Worm (Caenorhabditis elegans): ENCODE data around the gene hlh-11.

hlh-11 gene

DNA sequence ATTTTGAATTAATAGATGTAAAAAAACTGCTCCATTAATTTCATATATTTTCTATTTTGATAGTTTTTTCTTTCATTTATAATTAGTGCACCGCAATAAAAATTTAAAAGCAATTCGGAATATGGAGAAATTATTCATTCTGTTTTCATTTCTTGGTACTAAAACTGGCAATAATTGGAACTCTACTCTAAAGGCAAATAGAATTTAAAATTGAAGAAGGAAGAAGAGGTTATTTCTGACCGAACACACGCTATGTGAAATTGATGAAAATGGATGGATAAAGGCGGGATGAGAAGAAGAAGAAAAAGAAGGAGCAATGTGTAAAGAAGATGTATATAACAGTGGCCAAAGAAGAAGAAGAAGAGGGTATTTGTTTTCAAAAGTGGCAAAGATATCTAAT is 36.3 kb upstream of the hlh-11 start:
- TF ChIP-seq ces-1 (GFP tag; optimal IDR thresholded peaks at IDR 0.05) (peak; percentile 89), ceh-39 (tag; optimal IDR thresholded peaks at IDR 0.05) (no peak)

DNA sequence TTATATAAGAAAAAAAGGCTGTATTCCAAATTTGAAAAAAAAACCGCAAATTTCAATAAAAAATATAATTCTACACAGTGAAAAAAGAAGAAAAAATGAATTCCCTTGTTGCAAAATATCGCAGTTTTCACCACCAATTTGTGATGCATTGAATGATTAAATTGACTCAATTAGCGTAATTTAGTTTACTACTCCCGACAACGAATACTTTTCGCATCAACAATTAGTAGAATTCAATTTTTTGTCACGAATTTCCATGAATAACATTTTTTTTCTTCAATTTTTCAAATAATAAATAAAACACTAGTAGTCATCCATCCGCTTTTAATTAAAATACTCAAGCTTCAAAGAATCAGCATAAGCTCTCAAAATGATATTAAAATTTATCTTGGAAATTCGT is 34.2 kb upstream of the hlh-11 start:
- TF ChIP-seq ces-1 (GFP tag; optimal IDR thresholded peaks at IDR 0.05), result peak; percentile 98
- TF ChIP-seq mls-2 (tag; optimal IDR thresholded peaks at IDR 0.05), result no peak
- TF ChIP-seq unc-62 (GFP tag; optimal IDR thresholded peaks at IDR 0.05), result no peak
- no peak for TF ChIP-seq ceh-83 (GFP tag; optimal IDR thresholded peaks at IDR 0.05)
- no peak for TF ChIP-seq elt-1 (tag; optimal IDR thresholded peaks at IDR 0.05; ENCODE audit: borderline replicate concordance, insufficient read depth)
- TF ChIP-seq zip-8 (tag; optimal IDR thresholded peaks at IDR 0.05), result no peak
- TF ChIP-seq sptf-1 (tag; optimal IDR thresholded peaks at IDR 0.05), result no peak
- no peak for TF ChIP-seq snpc-4 (tag; optimal IDR thresholded peaks at IDR 0.05)
- TF ChIP-seq sem-2 (GFP tag; optimal IDR thresholded peaks at IDR 0.05), result no peak

DNA sequence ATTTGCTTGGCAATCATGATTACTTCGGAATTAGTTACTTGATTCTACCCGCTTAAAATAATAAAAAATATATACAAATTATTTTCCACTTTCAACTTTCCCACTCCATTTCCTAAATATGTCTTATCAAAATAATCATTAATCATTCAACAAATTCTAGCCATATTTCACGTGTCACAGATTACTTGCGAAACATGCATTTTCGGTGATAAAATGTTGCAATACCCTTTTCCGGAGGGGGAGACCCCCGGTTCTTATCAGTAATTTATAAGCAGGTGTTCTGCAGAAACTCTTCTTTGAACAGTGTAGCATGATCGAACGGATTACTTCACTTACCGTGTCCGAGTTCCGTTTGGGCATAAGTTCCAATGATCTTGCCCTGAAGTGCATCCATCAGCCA is 29.3 kb upstream of the hlh-11 start:
- TF ChIP-seq nhr-237 (tag; optimal IDR thresholded peaks at IDR 0.05) (no peak), lsy-2 (tag; optimal IDR thresholded peaks at IDR 0.05) (no peak), snpc-4 (tag; optimal IDR thresholded peaks at IDR 0.05) (no peak), sptf-1 (tag; optimal IDR thresholded peaks at IDR 0.05) (no peak), elt-3 (tag; optimal IDR thresholded peaks at IDR 0.05) (no peak), pha-4 (tag; optimal IDR thresholded peaks at IDR 0.05) (no peak), bed-3 (GFP tag; optimal IDR thresholded peaks at IDR 0.05) (no peak), flh-1 (GFP tag; optimal IDR thresholded peaks at IDR 0.05) (no peak), cnd-1 (tag; optimal IDR thresholded peaks at IDR 0.05) (no peak), nhr-2 (tag; optimal IDR thresholded peaks at IDR 0.05) (no peak), mep-1 (tag; optimal IDR thresholded peaks at IDR 0.05) (no peak), ceh-39 (tag; optimal IDR thresholded peaks at IDR 0.05) (no peak), lin-13 (tag; optimal IDR thresholded peaks at IDR 0.05) (no peak), elt-1 (tag; optimal IDR thresholded peaks at IDR 0.05; ENCODE audit: borderline replicate concordance, insufficient read depth) (no peak), drap-1 (GFP tag; optimal IDR thresholded peaks at IDR 0.05) (no peak)

DNA sequence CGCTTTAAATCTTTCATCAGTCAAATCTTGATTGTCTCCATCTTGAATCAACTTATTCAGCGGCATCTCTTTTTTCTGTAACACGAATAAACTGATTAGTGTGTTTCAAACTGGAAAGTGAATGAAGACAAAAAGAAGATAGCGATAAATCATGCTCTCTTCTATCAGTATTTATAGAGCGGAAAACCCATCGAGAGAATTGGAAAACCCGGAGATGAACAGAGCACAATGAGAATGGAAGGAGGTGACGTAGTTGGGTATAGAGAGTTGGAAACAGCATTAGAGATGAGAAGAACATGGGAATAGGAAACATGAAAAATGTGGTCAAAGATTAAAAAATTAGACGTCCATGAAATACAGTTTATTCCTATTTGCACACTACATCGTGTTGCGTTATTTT is 27.4 kb upstream of the hlh-11 start, which contains the start of gene acox-1.5:
Gene acox-1.5, minus strand, starts transcription at position 75 of the 400 bp plus-strand sequence.
- TF ChIP-seq cnd-1 (tag; optimal IDR thresholded peaks at IDR 0.05) (no peak), zip-8 (tag; optimal IDR thresholded peaks at IDR 0.05) (no peak), lin-32 (GFP tag; optimal IDR thresholded peaks at IDR 0.05) (no peak), nhr-237 (tag; optimal IDR thresholded peaks at IDR 0.05) (no peak), ceh-83 (GFP tag; optimal IDR thresholded peaks at IDR 0.05) (no peak), sem-2 (GFP tag; optimal IDR thresholded peaks at IDR 0.05) (no peak), ztf-11 (tag; optimal IDR thresholded peaks at IDR 0.05) (no peak)

DNA sequence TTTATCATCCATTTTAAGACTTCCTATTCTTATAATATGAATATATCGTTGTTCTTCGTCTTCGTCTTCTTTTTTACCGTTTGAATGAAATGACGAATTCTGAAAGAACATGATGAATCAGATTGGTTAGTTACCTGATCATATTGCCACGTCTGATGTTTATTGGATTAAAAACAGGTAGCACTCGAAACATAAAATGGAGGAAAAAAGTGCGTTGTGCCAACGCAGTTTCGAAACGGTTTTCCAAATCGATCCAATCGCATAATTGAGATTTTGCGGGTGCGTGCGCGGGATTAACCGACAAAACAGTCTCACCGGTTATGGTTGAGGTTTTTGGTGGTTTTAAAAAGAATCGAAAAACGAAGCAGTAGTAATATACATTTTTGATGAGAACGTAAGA is 23.9 kb upstream of the hlh-11 start, which contains the start of gene rom-2:
Gene rom-2, minus strand, starts transcription at position 101 of the 400 bp plus-strand sequence.
- TF ChIP-seq unc-39 (tag; optimal IDR thresholded peaks at IDR 0.05), result no peak
- TF ChIP-seq nhr-76 (tag; optimal IDR thresholded peaks at IDR 0.05), result no peak
- no peak for TF ChIP-seq nhr-28 (tag; optimal IDR thresholded peaks at IDR 0.05)
- no peak for TF ChIP-seq lin-13 (tag; optimal IDR thresholded peaks at IDR 0.05)

DNA sequence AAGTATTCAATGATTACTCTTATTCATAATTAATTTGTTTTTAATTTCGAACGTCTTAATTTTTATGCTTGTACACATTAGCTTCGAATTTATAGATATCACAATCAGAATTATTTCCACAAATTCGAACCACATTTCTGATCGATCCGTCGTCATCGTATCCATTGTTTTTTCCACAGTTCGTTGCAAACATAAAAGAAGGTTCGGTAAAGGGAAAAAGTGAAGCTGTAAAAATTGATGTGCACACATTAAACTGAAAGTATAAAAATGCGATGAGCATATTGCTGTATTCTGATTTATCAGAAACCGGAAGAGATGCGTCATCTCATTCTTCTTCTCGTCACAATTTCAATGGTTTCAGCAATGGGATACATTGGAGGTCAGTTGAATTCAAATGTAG is 22.5 kb upstream of the hlh-11 start, which contains the start of gene C48B4.12:
Gene C48B4.12, plus strand, starts transcription at position 301 of the 400 bp plus-strand sequence.
- no peak for TF ChIP-seq mep-1 (tag; optimal IDR thresholded peaks at IDR 0.05)
- TF ChIP-seq zip-8 (tag; optimal IDR thresholded peaks at IDR 0.05), result no peak

DNA sequence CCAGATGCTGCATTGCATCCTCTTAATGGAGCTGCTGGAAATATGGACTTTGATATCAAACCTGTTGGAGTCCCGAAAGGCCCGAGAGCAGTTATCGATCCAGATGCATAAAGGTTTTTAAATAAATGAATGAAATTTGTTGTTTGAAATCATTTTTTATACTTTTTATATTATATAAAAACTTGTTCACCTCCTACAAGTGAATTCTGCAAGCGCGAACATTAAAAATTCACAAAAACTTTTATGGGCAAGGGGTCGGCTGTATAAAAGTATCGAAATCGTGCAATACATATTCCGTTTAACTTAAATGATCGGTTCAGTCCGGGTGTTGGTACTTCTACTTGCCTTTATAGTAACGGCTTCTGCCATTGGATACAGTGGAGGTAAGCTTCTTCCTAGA is 21.3 kb upstream of the hlh-11 start, which contains the start of gene F58A4.1:
Gene F58A4.1, plus strand, starts transcription at position 301 of the 400 bp plus-strand sequence.
- TF ChIP-seq tbx-8 (GFP tag; optimal IDR thresholded peaks at IDR 0.05) (no peak), hlh-1 (tag; optimal IDR thresholded peaks at IDR 0.05) (no peak), ces-1 (GFP tag; optimal IDR thresholded peaks at IDR 0.05) (no peak), ceh-39 (tag; optimal IDR thresholded peaks at IDR 0.05) (no peak), lin-32 (GFP tag; optimal IDR thresholded peaks at IDR 0.05) (no peak), unc-39 (tag; optimal IDR thresholded peaks at IDR 0.05) (no peak), unc-62 (GFP tag; optimal IDR thresholded peaks at IDR 0.05) (no peak)

Measured in whole organism, mixed stage, embryonic.